Worm (Caenorhabditis elegans): ENCODE results near the gene srx-66.
A peak's percentile ranks its signal among the peaks of the same experiment; 100 is the strongest.

The srx-66 gene

ce11 chrV:3889113-3889512 is 30.3 kb upstream of the srx-66 start, which contains the start of gene C17E7.13:
Gene C17E7.13 (minus strand): TSS chrV:3889288.
- TF ChIP-seq pat-9 (tag; optimal IDR thresholded peaks at IDR 0.05) = no peak
- TF ChIP-seq nhr-232 (tag; optimal IDR thresholded peaks at IDR 0.05) = no peak
- no peak for TF ChIP-seq ama-1 (optimal IDR thresholded peaks at IDR 0.05)
- TF ChIP-seq pros-1 (tag; optimal IDR thresholded peaks at IDR 0.05) = no peak
- peak; percentile 16 for TF ChIP-seq elt-2 (tag; optimal IDR thresholded peaks at IDR 0.05)
- no peak for TF ChIP-seq ref-2 (tag; optimal IDR thresholded peaks at IDR 0.05)
- no peak for TF ChIP-seq hlh-6 (tag; optimal IDR thresholded peaks at IDR 0.05)

DNA sequence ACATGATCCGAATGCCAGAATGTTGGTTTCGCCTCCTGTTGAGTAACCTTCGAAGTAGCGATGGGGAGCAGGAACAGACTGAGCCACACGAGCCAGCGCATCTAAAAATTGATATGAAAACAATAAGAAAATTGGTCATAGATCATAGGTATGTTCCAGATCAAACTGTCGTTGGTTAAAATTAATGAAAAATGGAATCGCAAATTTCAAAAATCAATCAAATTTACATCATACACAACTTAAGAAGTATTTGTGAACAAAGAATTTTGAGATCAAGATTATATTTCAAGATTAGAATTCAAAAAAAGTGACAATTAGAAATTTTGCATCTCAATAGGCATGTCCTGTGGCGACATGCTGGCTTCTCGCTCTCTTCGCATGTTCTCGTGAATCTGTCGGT is 28.6 kb upstream of the srx-66 start, which contains the start of gene C17E7.9:
Gene C17E7.9, minus strand, starts transcription at position 101 of the 400 bp plus-strand sequence.
- TF ChIP-seq pha-2 (tag; optimal IDR thresholded peaks at IDR 0.05) (no peak), ceh-14 (tag; optimal IDR thresholded peaks at IDR 0.05) (no peak), hlh-6 (tag; optimal IDR thresholded peaks at IDR 0.05) (no peak), tbx-7 (tag; optimal IDR thresholded peaks at IDR 0.05) (no peak), nhr-232 (tag; optimal IDR thresholded peaks at IDR 0.05) (no peak), ceh-30 (tag; optimal IDR thresholded peaks at IDR 0.05) (no peak), sox-2 (GFP tag; IDR thresholded peaks at IDR 0.05) (no peak), ahr-1 (tag; optimal IDR thresholded peaks at IDR 0.05) (no peak), T23F11.4 (GFP tag; optimal IDR thresholded peaks at IDR 0.05) (no peak), Y22D7AL.16 (tag; optimal IDR thresholded peaks at IDR 0.05) (no peak), sdc-2 (tag; optimal IDR thresholded peaks at IDR 0.05) (no peak), syd-9 (tag; optimal IDR thresholded peaks at IDR 0.05) (no peak), unc-3 (GFP tag; conservative IDR thresholded peaks at IDR 0.05) (no peak), unc-3 (tag; optimal IDR thresholded peaks at IDR 0.05) (no peak), ceh-34 (tag; optimal IDR thresholded peaks at IDR 0.05) (no peak), hlh-15 (tag; optimal IDR thresholded peaks at IDR 0.05) (no peak), eyg-1 (tag; optimal IDR thresholded peaks at IDR 0.05) (no peak), ceh-19 (GFP tag; optimal IDR thresholded peaks at IDR 0.05) (no peak), ceh-24 (tag; optimal IDR thresholded peaks at IDR 0.05) (no peak), unc-55 (GFP tag; optimal IDR thresholded peaks at IDR 0.05) (no peak)

DNA sequence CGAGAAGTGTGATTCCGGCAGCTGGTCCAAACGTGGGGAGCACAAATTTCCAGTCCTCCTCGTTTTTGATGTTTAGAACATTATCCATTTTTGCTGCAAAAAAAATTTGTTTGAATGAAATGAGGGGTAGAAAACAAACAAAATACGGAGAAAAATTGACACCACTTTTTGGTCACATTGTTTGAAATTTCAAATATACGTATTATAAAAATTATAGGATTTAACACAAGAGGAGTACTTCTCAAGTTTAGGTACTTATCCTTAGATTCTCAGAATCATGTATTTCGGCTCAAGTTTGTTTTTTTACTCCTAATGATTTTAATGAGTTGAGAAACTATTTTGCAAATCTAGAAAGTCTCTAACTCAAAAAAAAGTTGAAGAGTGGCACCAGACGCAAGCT is 27.5 kb upstream of the srx-66 start, which contains the start of gene C17E7.12:
Gene C17E7.12, minus strand, starts transcription at position 101 of the 400 bp plus-strand sequence.
- no peak for TF ChIP-seq elt-4 (tag; optimal IDR thresholded peaks at IDR 0.05)
- no peak for TF ChIP-seq zip-5 (tag; optimal IDR thresholded peaks at IDR 0.05)
- no peak for TF ChIP-seq ceh-30 (tag; optimal IDR thresholded peaks at IDR 0.05)
- TF ChIP-seq F13H6.1 (tag; optimal IDR thresholded peaks at IDR 0.05) = no peak
- TF ChIP-seq sox-2 (GFP tag; IDR thresholded peaks at IDR 0.05) = no peak
- no peak for TF ChIP-seq ceh-6 (GFP tag; optimal IDR thresholded peaks at IDR 0.05)
- TF ChIP-seq tbx-2 (tag; optimal IDR thresholded peaks at IDR 0.05) = no peak
- TF ChIP-seq ref-2 (tag; optimal IDR thresholded peaks at IDR 0.05) = no peak
- no peak for TF ChIP-seq fkh-6 (tag; optimal IDR thresholded peaks at IDR 0.05)

DNA sequence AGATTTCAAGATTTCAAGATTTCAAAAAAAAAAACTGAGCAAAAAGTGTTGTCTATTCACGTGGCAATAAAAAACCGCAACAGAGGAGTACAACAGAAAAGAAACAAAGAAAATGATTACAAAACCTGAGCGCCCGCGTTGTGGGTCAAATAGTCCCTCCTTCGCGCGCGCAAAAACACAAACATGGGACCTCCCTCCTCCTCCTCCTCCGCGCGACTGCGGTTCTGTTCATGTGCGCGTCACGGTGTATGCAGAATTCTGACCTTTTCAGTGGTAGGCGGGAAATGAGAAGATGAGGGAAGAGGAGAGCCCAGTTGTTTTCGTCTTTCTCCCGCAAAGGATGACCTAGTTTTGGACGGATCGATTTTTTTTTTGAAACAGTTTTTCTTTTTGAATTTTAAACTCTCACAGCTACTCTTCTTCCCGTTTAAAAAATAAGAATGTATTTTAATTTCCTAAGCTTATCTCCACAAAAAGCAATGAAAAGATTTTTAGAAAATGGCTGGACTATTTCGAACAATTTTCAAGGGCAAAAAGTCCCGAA is 27.0 kb upstream of the srx-66 start, which contains the start of gene C17E7.4:
Gene C17E7.4, plus strand, starts transcription at position 494 of the 544 bp plus-strand sequence.
- TF ChIP-seq ttx-3 (tag; optimal IDR thresholded peaks at IDR 0.05) = no peak
- TF ChIP-seq T23F11.4 (GFP tag; optimal IDR thresholded peaks at IDR 0.05) = no peak
- TF ChIP-seq K02D7.2 (tag; optimal IDR thresholded peaks at IDR 0.05) = no peak
- TF ChIP-seq mec-3 (tag; optimal IDR thresholded peaks at IDR 0.05; ENCODE audit: borderline replicate concordance) = no peak
- TF ChIP-seq unc-55 (GFP tag; optimal IDR thresholded peaks at IDR 0.05) = no peak
- no peak for TF ChIP-seq ceh-34 (tag; optimal IDR thresholded peaks at IDR 0.05)
- TF ChIP-seq sox-2 (GFP tag; IDR thresholded peaks at IDR 0.05) = no peak
- TF ChIP-seq ceh-19 (GFP tag; optimal IDR thresholded peaks at IDR 0.05) = no peak
- no peak for TF ChIP-seq gmeb-2 (tag; optimal IDR thresholded peaks at IDR 0.05)
- no peak for TF ChIP-seq C08G9.2 (tag; optimal IDR thresholded peaks at IDR 0.05)
- TF ChIP-seq syd-9 (tag; optimal IDR thresholded peaks at IDR 0.05) = no peak
- no peak for TF ChIP-seq hlh-8 (tag; optimal IDR thresholded peaks at IDR 0.05)

Measured in whole organism, late embryonic.